Worm (Caenorhabditis elegans) whole organism, L4/young adult: ENCODE data around the gene rpt-3.

Experiments used
- dao-5 ChIP-seq: sonication (generic microtip); optimal IDR thresholded peaks from 2 replicates; lab custom pipeline; 2016; ENCODE audit warnings: missing genotype, missing genetic modification characterization, moderate library complexity, missing compliant biosample characterization
- him-1 ChIP-seq: sonication (generic microtip); optimal IDR thresholded peaks from 2 replicates; lab custom pipeline; 2016; ENCODE audit warnings: missing genotype, missing genetic modification reagents, missing genetic modification characterization, missing compliant biosample characterization

DNA sequence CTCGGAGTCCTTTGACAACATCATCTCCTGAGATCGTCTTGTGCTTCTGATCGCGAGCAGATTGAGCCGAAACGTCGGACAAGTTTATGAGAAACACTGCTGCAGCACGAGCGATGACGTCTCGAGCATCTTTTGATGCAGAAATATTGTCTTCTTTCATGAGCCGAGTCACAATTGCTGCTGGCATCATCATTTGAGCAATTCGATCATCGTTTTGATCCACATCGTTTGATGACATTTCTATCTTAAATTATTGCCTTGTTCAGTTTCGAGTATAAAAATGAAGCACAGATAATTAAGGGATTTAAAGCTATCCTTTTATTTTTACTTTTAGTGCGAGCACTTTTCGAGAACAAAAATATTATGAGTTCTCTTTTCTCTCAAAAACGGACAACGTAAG, 27.0 kb upstream of the rpt-3 start, which contains the start of gene T26A5.8:
- TF ChIP-seq him-1: no peak
- no peak for TF ChIP-seq dao-5 (tag; lab: Kevin White, UChicago)
